Worm (Caenorhabditis elegans) whole organism, midembryonic: Measurements from ENCODE around the gene ztf-17.

ENCODE experiments used
- flt-1 ChIP-seq: fragments of 200-800 bp; sonication (Bioruptor generic); IDR thresholded peaks from 2 replicates; pipeline ENCODE4 v1.3.6; 2022; ENCODE audit warnings: missing genetic modification characterization, missing compliant biosample characterization
- med-1 ChIP-seq: sonication (generic microtip); optimal IDR thresholded peaks from 2 replicates; lab custom pipeline; 2017; ENCODE audit warnings: missing genetic modification characterization, mild to moderate bottlenecking, missing compliant biosample characterization, antibody characterized with exemption, missing genetic modification reagents; ENCODE audit not compliant: insufficient read depth
- ref-1 ChIP-seq: fragments of 200-800 bp; sonication (Bioruptor generic); conservative IDR thresholded peaks from 2 replicates; pipeline ENCODE4 v1.3.6; 2022; ENCODE audit warnings: missing genetic modification reagents, missing genetic modification characterization, missing compliant biosample characterization
- ztf-29 ChIP-seq: fragments of 200-800 bp; sonication (Bioruptor generic); IDR thresholded peaks from 2 replicates; pipeline ENCODE4 v1.3.6; 2022; ENCODE audit warnings: missing genetic modification reagents, missing genetic modification characterization, missing compliant biosample characterization

DNA sequence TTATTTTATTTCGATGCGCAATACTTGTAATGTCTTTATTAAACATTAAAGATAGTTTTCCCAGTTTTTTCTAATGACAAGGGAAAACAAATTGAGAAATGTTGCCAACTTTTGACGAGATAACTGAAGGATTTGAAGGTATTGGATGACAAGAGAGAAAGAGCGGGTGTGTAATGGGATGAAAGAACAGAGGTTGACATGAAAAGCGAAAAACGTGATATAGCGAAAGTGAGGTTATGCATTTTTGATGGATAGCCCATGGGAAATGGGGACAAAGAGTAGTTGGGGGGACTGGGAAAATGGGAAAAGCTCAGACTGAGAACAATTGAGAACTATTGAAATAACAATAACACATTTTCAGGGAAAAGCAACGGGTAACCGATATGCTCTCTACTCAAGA, 25.2 kb upstream of the ztf-17 start:
- TF ChIP-seq med-1 (no peak), flt-1 (GFP tag; lab: Robert Waterston, UW) (no peak), ref-1 (no peak), ztf-29 (GFP tag; lab: Robert Waterston, UW) (no peak)
